Worm (Caenorhabditis elegans): ENCODE data around the gene Y71H2B.11.

The Y71H2B.11 gene

ce11 chrIII:2571447-2571846 lies 32.3 kb upstream of the Y71H2B.11 start, which contains the start of gene Y54F10AR.2:
Gene Y54F10AR.2 (minus strand): TSS chrIII:2571547.
- TF ChIP-seq ceh-8 (GFP tag; optimal IDR thresholded peaks at IDR 0.05), result no peak
- TF ChIP-seq egl-27 (tag; optimal IDR thresholded peaks at IDR 0.05), result no peak

- no peak for TF ChIP-seq lin-39 (tag; optimal IDR thresholded peaks at IDR 0.05)
- no peak for TF ChIP-seq unc-30 (tag; optimal IDR thresholded peaks at IDR 0.05)
- no peak for TF ChIP-seq grh-1 (GFP tag; IDR thresholded peaks at IDR 0.05)
- no peak for TF ChIP-seq efl-1 (optimal IDR thresholded peaks at IDR 0.05)
- TF ChIP-seq efl-1 (GFP tag; optimal IDR thresholded peaks at IDR 0.05 in 1 of 2), result peak; percentile 8 to 24
- TF ChIP-seq mef-2 (tag; optimal IDR thresholded peaks at IDR 0.05), result no peak
- TF ChIP-seq ceh-8 (GFP tag; optimal IDR thresholded peaks at IDR 0.05), result no peak
These were observed 31.4 kb upstream of the Y71H2B.11 start for ce11 chrIII:2572421-2572820.

- TF ChIP-seq F16B12.6 (tag; optimal IDR thresholded peaks at IDR 0.05) (no peak), efl-1 (optimal IDR thresholded peaks at IDR 0.05) (peak in 1 of 2 experiments; percentile 13), efl-1 (GFP tag; optimal IDR thresholded peaks at IDR 0.05 in 1 of 2) (peak in 1 of 2 experiments; percentile 10)
These were observed 28.1 kb upstream of the Y71H2B.11 start, which contains the start of gene Y54F10AR.1 for ce11 chrIII:2575635-2576164. Gene Y54F10AR.1 (minus strand): TSS chrIII:2575685.

- TF ChIP-seq pqm-1 (tag; optimal IDR thresholded peaks at IDR 0.05), result no peak
- peak; percentile 67 for TF ChIP-seq nhr-71 (tag; optimal IDR thresholded peaks at IDR 0.05)
- TF ChIP-seq ceh-82 (tag; optimal IDR thresholded peaks at IDR 0.05), result peak in 2 of 3 experiments; percentile 19 to 64
- TF ChIP-seq nhr-84 (tag; optimal IDR thresholded peaks at IDR 0.05), result no peak
- TF ChIP-seq fos-1 (tag; optimal IDR thresholded peaks at IDR 0.05), result no peak
- no peak for TF ChIP-seq egl-13 (tag; optimal IDR thresholded peaks at IDR 0.05)
- peak; percentile 60 for TF ChIP-seq fkh-8 (tag; optimal IDR thresholded peaks at IDR 0.05)
- peak; percentile 10 for TF ChIP-seq snpc-4 (tag; optimal IDR thresholded peaks at IDR 0.05)
- TF ChIP-seq ceh-90 (tag; optimal IDR thresholded peaks at IDR 0.05), result no peak
- TF ChIP-seq C16A3.4 (tag; optimal IDR thresholded peaks at IDR 0.05), result peak; percentile 59
- peak; percentile 37 to 84 for TF ChIP-seq lsy-2 (tag; optimal IDR thresholded peaks at IDR 0.05)
- TF ChIP-seq Y116A8C.19 (tag; optimal IDR thresholded peaks at IDR 0.05; ENCODE audit: borderline replicate concordance), result no peak
- TF ChIP-seq C34B4.2 (tag; optimal IDR thresholded peaks at IDR 0.05), result no peak
- TF ChIP-seq lin-13 (GFP tag; optimal IDR thresholded peaks at IDR 0.05), result peak; percentile 21
- no peak for TF ChIP-seq unc-62 (GFP tag; optimal IDR thresholded peaks at IDR 0.05)
- no peak for TF ChIP-seq ztf-11 (tag; optimal IDR thresholded peaks at IDR 0.05)
- TF ChIP-seq C04F5.9 (tag; optimal IDR thresholded peaks at IDR 0.05), result no peak
- TF ChIP-seq hpl-2 (GFP tag; optimal IDR thresholded peaks at IDR 0.05), result no peak
- no peak for TF ChIP-seq vab-15 (tag; optimal IDR thresholded peaks at IDR 0.05)
- peak in 1 of 2 experiments; percentile 44 for TF ChIP-seq mdl-1 (tag; optimal IDR thresholded peaks at IDR 0.05)
- TF ChIP-seq xbp-1 (tag; optimal IDR thresholded peaks at IDR 0.05), result peak; percentile 26
- TF ChIP-seq nhr-47 (tag; optimal IDR thresholded peaks at IDR 0.05), result peak; percentile 51
- no peak for TF ChIP-seq fkh-4 (tag; optimal IDR thresholded peaks at IDR 0.05; ENCODE audit: borderline replicate concordance)
- TF ChIP-seq ets-5 (GFP tag; IDR thresholded peaks at IDR 0.05), result no peak
- peak; percentile 25 to 74 for TF ChIP-seq lin-35 (GFP tag; optimal IDR thresholded peaks at IDR 0.05)
- no peak for TF ChIP-seq ceh-63 (GFP tag; optimal IDR thresholded peaks at IDR 0.05)
- peak; percentile 3 for TF ChIP-seq unc-86 (tag; optimal IDR thresholded peaks at IDR 0.05)
- no peak for TF ChIP-seq isw-1 (GFP tag; IDR thresholded peaks at IDR 0.05)
- TF ChIP-seq zip-4 (GFP tag; optimal IDR thresholded peaks at IDR 0.05), result no peak
- TF ChIP-seq efl-3 (GFP tag; optimal IDR thresholded peaks at IDR 0.05), result no peak
- no peak for TF ChIP-seq mep-1 (tag; optimal IDR thresholded peaks at IDR 0.05)
- no peak for TF ChIP-seq nhr-76 (tag; optimal IDR thresholded peaks at IDR 0.05)
- no peak for TF ChIP-seq lir-3 (tag; optimal IDR thresholded peaks at IDR 0.05; ENCODE audit: poor library complexity)
- TF ChIP-seq blmp-1 (tag; optimal IDR thresholded peaks at IDR 0.05), result peak; percentile 54
- no peak for TF ChIP-seq aha-1 (tag; optimal IDR thresholded peaks at IDR 0.05)
- TF ChIP-seq nhr-85 (tag), result peak; percentile 58
These were observed 27.2 kb upstream of the Y71H2B.11 start for ce11 chrIII:2576360-2577259.
